1 fruit fly cellular context compared by ENCODE assay signal in the genomic region with DNA sequence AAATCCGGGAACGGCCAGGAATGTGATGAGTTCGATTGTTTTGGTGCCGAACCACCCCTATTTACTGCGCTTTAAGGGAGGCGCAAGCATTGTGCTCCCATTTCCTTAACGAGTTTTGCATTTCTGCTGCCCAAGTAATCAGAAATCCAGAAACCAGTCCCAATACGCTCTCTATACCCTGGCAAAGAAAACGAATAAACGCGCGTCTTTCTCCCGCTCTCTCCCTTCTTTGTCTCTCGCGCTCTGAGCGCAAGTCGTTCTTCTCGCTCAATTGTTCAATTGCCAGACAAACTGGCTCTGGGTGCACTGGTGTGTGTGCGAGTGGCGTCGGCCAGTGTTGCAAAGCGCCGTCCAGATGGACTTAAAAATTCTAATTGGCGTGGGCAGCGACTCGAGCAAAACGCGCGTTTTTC.
A peak's percentile ranks its signal among the peaks of the same experiment; 100 is the strongest.
TF ChIP-seq lines count a peak whose summit lies in the region.

No protein-coding gene starts in this region.

TF ChIP-seq in whole organism, embryonic, 481 proteins besides CTCF, POLR2A, EP300 and RAD21 (continued from another document and continues in another):
- peak; percentile 97 for TF ChIP-seq maf-S (GFP tag; optimal IDR thresholded peaks at IDR 0.05; lab: Kevin White, UChicago)
- peak; percentile 99 for TF ChIP-seq CG4404 (GFP tag; IDR thresholded peaks at IDR 0.05; lab: Robert Waterston, UW)
- peak; percentile 94 for TF ChIP-seq Bteb2 (GFP tag; optimal IDR thresholded peaks at IDR 0.05; lab: Kevin White, UChicago)
- peak; percentile 94 for TF ChIP-seq toy (GFP tag; IDR thresholded peaks at IDR 0.05; lab: Robert Waterston, UW)
- TF ChIP-seq bowl (GFP tag; IDR thresholded peaks at IDR 0.05; lab: Robert Waterston, UW): peak; percentile 94
- TF ChIP-seq dpn (GFP tag; optimal IDR thresholded peaks at IDR 0.05; lab: Kevin White, UChicago): peak; percentile 98 to 99
- no peak for TF ChIP-seq zf30C (GFP tag; optimal IDR thresholded peaks at IDR 0.05; lab: Kevin White, UChicago)
- TF ChIP-seq CG15269 (tag; optimal IDR thresholded peaks at IDR 0.05; lab: Kevin White, UChicago): peak; percentile 94
- TF ChIP-seq CG32767 (GFP tag; IDR thresholded peaks at IDR 0.05; lab: Robert Waterston, UW): peak; percentile 96
- peak; percentile 87 to 92 for TF ChIP-seq eve (GFP tag; optimal IDR thresholded peaks at IDR 0.05; lab: Kevin White, UChicago)
- TF ChIP-seq CG4360 (GFP tag; IDR thresholded peaks at IDR 0.05; lab: Robert Waterston, UW): peak; percentile 89
- peak; percentile 73 for TF ChIP-seq CG34376 (GFP tag; optimal IDR thresholded peaks at IDR 0.05; lab: Kevin White, UChicago)
- TF ChIP-seq caup (GFP tag; optimal IDR thresholded peaks at IDR 0.05; lab: Kevin White, UChicago; ENCODE audit: severe bottlenecking): peak; percentile 95
- peak; percentile 98 for TF ChIP-seq pnt (GFP tag; optimal IDR thresholded peaks at IDR 0.05; lab: Kevin White, UChicago)
- TF ChIP-seq Stat92E (GFP tag; optimal IDR thresholded peaks at IDR 0.05; lab: Kevin White, UChicago): peak in 1 of 3 experiments; percentile 94
- TF ChIP-seq Ssrp (tag; optimal IDR thresholded peaks at IDR 0.05; lab: Kevin White, UChicago): peak; percentile 97
- TF ChIP-seq mam (GFP tag; optimal IDR thresholded peaks at IDR 0.05; lab: Kevin White, UChicago): peak; percentile 99
- peak; percentile 98 for TF ChIP-seq CG8765 (GFP tag; IDR thresholded peaks at IDR 0.05; lab: Robert Waterston, UW)
- TF ChIP-seq salm (tag; optimal IDR thresholded peaks at IDR 0.05; lab: Kevin White, UChicago): peak; percentile 87
- TF ChIP-seq CG11247 (GFP tag; IDR thresholded peaks at IDR 0.05; lab: Robert Waterston, UW): peak; percentile 97
- TF ChIP-seq CG17802 (tag; optimal IDR thresholded peaks at IDR 0.05; lab: Kevin White, UChicago): peak; percentile 90
- peak; percentile 96 for TF ChIP-seq her (GFP tag; optimal IDR thresholded peaks at IDR 0.05; lab: Kevin White, UChicago)
- TF ChIP-seq CG15601 (tag; optimal IDR thresholded peaks at IDR 0.05; lab: Kevin White, UChicago): peak; percentile 93
- TF ChIP-seq abd-A (tag; optimal IDR thresholded peaks at IDR 0.05; lab: Kevin White, UChicago): peak; percentile 93
- TF ChIP-seq CG8478 (optimal IDR thresholded peaks at IDR 0.05; lab: Kevin White, UChicago): peak; percentile 27
- peak; percentile 49 for TF ChIP-seq CG9797 (GFP tag; optimal IDR thresholded peaks at IDR 0.05; lab: Kevin White, UChicago)
- peak; percentile 96 for TF ChIP-seq CG12155 (GFP tag; optimal IDR thresholded peaks at IDR 0.05; lab: Kevin White, UChicago)
- TF ChIP-seq CG6854 (GFP tag; optimal IDR thresholded peaks at IDR 0.05; lab: Kevin White, UChicago): peak; percentile 71
- peak; percentile 52; the same call in 2 of the 3 replicates for TF ChIP-seq CG6791 (GFP tag; IDR thresholded peaks at IDR 0.05; lab: Robert Waterston, UW; ENCODE audit: partially characterized antibody)
- TF ChIP-seq CG2202 (tag; optimal IDR thresholded peaks at IDR 0.05; lab: Kevin White, UChicago): peak; percentile 96
- no peak for TF ChIP-seq prd (optimal IDR thresholded peaks at IDR 0.05; lab: Kevin White, UChicago)
- TF ChIP-seq prd (GFP tag; IDR thresholded peaks at IDR 0.05; lab: Robert Waterston, UW): peak; percentile 100
- peak; percentile 93 for TF ChIP-seq CG11504 (tag; optimal IDR thresholded peaks at IDR 0.05; lab: Kevin White, UChicago)
- peak; percentile 88 for TF ChIP-seq CG11723 (GFP tag; optimal IDR thresholded peaks at IDR 0.05; lab: Kevin White, UChicago)
- peak; percentile 94 for TF ChIP-seq CG7556 (GFP tag; optimal IDR thresholded peaks at IDR 0.05; lab: Kevin White, UChicago)
- no peak for TF ChIP-seq tna (GFP tag; IDR thresholded peaks at IDR 0.05; lab: Robert Waterston, UW; ENCODE audit: partially characterized antibody)
- TF ChIP-seq disco-r (GFP tag; optimal IDR thresholded peaks at IDR 0.05; lab: Kevin White, UChicago): peak; percentile 96
- TF ChIP-seq slp2 (GFP tag; optimal IDR thresholded peaks at IDR 0.05; lab: Kevin White, UChicago): peak; percentile 99
- TF ChIP-seq h (optimal IDR thresholded peaks at IDR 0.05; lab: Kevin White, UChicago): no peak
- peak; percentile 82 for TF ChIP-seq run (tag; optimal IDR thresholded peaks at IDR 0.05; lab: Kevin White, UChicago)
- peak; percentile 94 for TF ChIP-seq CG1792 (GFP tag; optimal IDR thresholded peaks at IDR 0.05; lab: Kevin White, UChicago)
- peak; percentile 97 for TF ChIP-seq Ada2b (GFP tag; IDR thresholded peaks at IDR 0.05; lab: Robert Waterston, UW)
- TF ChIP-seq tll (GFP tag; optimal IDR thresholded peaks at IDR 0.05; lab: Kevin White, UChicago): peak; percentile 48 to 81
- TF ChIP-seq lab (GFP tag; optimal IDR thresholded peaks at IDR 0.05; lab: Kevin White, UChicago): peak; percentile 97
- peak; percentile 94 for TF ChIP-seq Oaz (GFP tag; IDR thresholded peaks at IDR 0.05; lab: Robert Waterston, UW)
- TF ChIP-seq CG2889 (GFP tag; IDR thresholded peaks at IDR 0.05; lab: Robert Waterston, UW): peak; percentile 97
- TF ChIP-seq CG5953 (GFP tag; IDR thresholded peaks at IDR 0.05; lab: Robert Waterston, UW): peak; percentile 99
- TF ChIP-seq Sin3A (optimal IDR thresholded peaks at IDR 0.05; lab: Kevin White, UChicago): no peak
- TF ChIP-seq CG7928 (GFP tag; optimal IDR thresholded peaks at IDR 0.05; lab: Kevin White, UChicago): peak; percentile 71
- peak; percentile 88 for TF ChIP-seq trem (tag; optimal IDR thresholded peaks at IDR 0.05; lab: Kevin White, UChicago)
- peak; percentile 98 for TF ChIP-seq CG2199 (GFP tag; IDR thresholded peaks at IDR 0.05; lab: Robert Waterston, UW)
- peak; percentile 85 for TF ChIP-seq scrt (GFP tag; optimal IDR thresholded peaks at IDR 0.05; lab: Kevin White, UChicago)
- TF ChIP-seq vnd (GFP tag; IDR thresholded peaks at IDR 0.05; lab: Robert Waterston, UW; ENCODE audit: partially characterized antibody): no peak
- TF ChIP-seq CG10543 (GFP tag; optimal IDR thresholded peaks at IDR 0.05; lab: Kevin White, UChicago): peak; percentile 36
- peak; percentile 99 for TF ChIP-seq lilli (GFP tag; optimal IDR thresholded peaks at IDR 0.05; lab: Kevin White, UChicago)
- TF ChIP-seq ac (GFP tag; optimal IDR thresholded peaks at IDR 0.05; lab: Kevin White, UChicago): peak; percentile 88
- TF ChIP-seq vvl (GFP tag; IDR thresholded peaks at IDR 0.05; lab: Robert Waterston, UW): peak; percentile 99
- TF ChIP-seq Dfd (GFP tag; optimal IDR thresholded peaks at IDR 0.05; lab: Kevin White, UChicago): no peak
- TF ChIP-seq CG12942 (GFP tag; optimal IDR thresholded peaks at IDR 0.05; lab: Kevin White, UChicago): peak; percentile 99
- TF ChIP-seq gce (GFP tag; IDR thresholded peaks at IDR 0.05; lab: Robert Waterston, UW): peak; percentile 98
- TF ChIP-seq CG4730 (GFP tag; IDR thresholded peaks at IDR 0.05; lab: Robert Waterston, UW): peak; percentile 98
- peak; percentile 93 for TF ChIP-seq ssp (GFP tag; IDR thresholded peaks at IDR 0.05; lab: Robert Waterston, UW)
- TF ChIP-seq Nf-YA (GFP tag; IDR thresholded peaks at IDR 0.05; lab: Robert Waterston, UW): peak; percentile 96
- TF ChIP-seq CG14965 (GFP tag; optimal IDR thresholded peaks at IDR 0.05; lab: Kevin White, UChicago; ENCODE audit: borderline replicate concordance): peak; percentile 79
- TF ChIP-seq CG3726 (GFP tag; IDR thresholded peaks at IDR 0.05; lab: Robert Waterston, UW): peak; percentile 98
- TF ChIP-seq CG2678 (tag; optimal IDR thresholded peaks at IDR 0.05; lab: Kevin White, UChicago): peak; percentile 94
- peak; percentile 87 for TF ChIP-seq CG6654 (GFP tag; optimal IDR thresholded peaks at IDR 0.05; lab: Kevin White, UChicago)
- peak; percentile 97 for TF ChIP-seq gcm (GFP tag; optimal IDR thresholded peaks at IDR 0.05; lab: Kevin White, UChicago)
- TF ChIP-seq Xrp1 (GFP tag; IDR thresholded peaks at IDR 0.05; lab: Robert Waterston, UW): peak; percentile 99
- TF ChIP-seq Atf3 (GFP tag; optimal IDR thresholded peaks at IDR 0.05; lab: Kevin White, UChicago): peak; percentile 98
- TF ChIP-seq tio (GFP tag; optimal IDR thresholded peaks at IDR 0.05; lab: Kevin White, UChicago): peak; percentile 95
- TF ChIP-seq ro (GFP tag; IDR thresholded peaks at IDR 0.05; lab: Robert Waterston, UW): peak; percentile 95
- peak; percentile 74 for TF ChIP-seq ash1 (GFP tag; optimal IDR thresholded peaks at IDR 0.05; lab: Kevin White, UChicago)
- TF ChIP-seq CG17186 (GFP tag; optimal IDR thresholded peaks at IDR 0.05; lab: Kevin White, UChicago): peak; percentile 91
- peak; percentile 27 for TF ChIP-seq pzg (GFP tag; optimal IDR thresholded peaks at IDR 0.05; lab: Kevin White, UChicago)
- peak; percentile 97 for TF ChIP-seq al (GFP tag; IDR thresholded peaks at IDR 0.05; lab: Robert Waterston, UW)
- peak; percentile 77 for TF ChIP-seq CG2116 (GFP tag; optimal IDR thresholded peaks at IDR 0.05; lab: Kevin White, UChicago)
- TF ChIP-seq btn (GFP tag; optimal IDR thresholded peaks at IDR 0.05; lab: Kevin White, UChicago): peak; percentile 95
- peak; percentile 97 for TF ChIP-seq CG10654 (GFP tag; optimal IDR thresholded peaks at IDR 0.05; lab: Kevin White, UChicago)
- peak; percentile 98 for TF ChIP-seq jigr1 (GFP tag; IDR thresholded peaks at IDR 0.05; lab: Robert Waterston, UW)
- peak; percentile 90 for TF ChIP-seq D (optimal IDR thresholded peaks at IDR 0.05; lab: Kevin White, UChicago)
- peak; percentile 97 for TF ChIP-seq D (GFP tag; optimal IDR thresholded peaks at IDR 0.05; lab: Kevin White, UChicago)
- peak; percentile 95 for TF ChIP-seq CG33213 (GFP tag; optimal IDR thresholded peaks at IDR 0.05; lab: Kevin White, UChicago)
- TF ChIP-seq CG34422 (GFP tag; IDR thresholded peaks at IDR 0.05; lab: Robert Waterston, UW): peak; percentile 99
- TF ChIP-seq nmo (GFP tag; optimal IDR thresholded peaks at IDR 0.05; lab: Kevin White, UChicago): peak; percentile 98
- peak; percentile 97 for TF ChIP-seq wor (GFP tag; IDR thresholded peaks at IDR 0.05; lab: Robert Waterston, UW)
- TF ChIP-seq ftz-f1 (GFP tag; optimal IDR thresholded peaks at IDR 0.05; lab: Kevin White, UChicago): peak; percentile 72
- TF ChIP-seq CG7372 (GFP tag; IDR thresholded peaks at IDR 0.05; lab: Robert Waterston, UW): peak; percentile 97
- TF ChIP-seq Oli (tag; optimal IDR thresholded peaks at IDR 0.05; lab: Kevin White, UChicago): peak; percentile 95
- TF ChIP-seq Gug (GFP tag; IDR thresholded peaks at IDR 0.05; lab: Robert Waterston, UW): peak; percentile 99
- peak; percentile 83 for TF ChIP-seq CG10321 (GFP tag; IDR thresholded peaks at IDR 0.05; lab: Robert Waterston, UW)
- peak; percentile 96 for TF ChIP-seq Dad (GFP tag; optimal IDR thresholded peaks at IDR 0.05; lab: Kevin White, UChicago)
- peak; percentile 64 for TF ChIP-seq MESR4 (GFP tag; optimal IDR thresholded peaks at IDR 0.05; lab: Kevin White, UChicago)
- peak; percentile 75 for TF ChIP-seq Hey (tag; optimal IDR thresholded peaks at IDR 0.05; lab: Kevin White, UChicago)
- TF ChIP-seq C15 (GFP tag; IDR thresholded peaks at IDR 0.05; lab: Robert Waterston, UW): peak; percentile 95
- TF ChIP-seq CG13287 (GFP tag; IDR thresholded peaks at IDR 0.05; lab: Robert Waterston, UW; ENCODE audit: partially characterized antibody): peak; percentile 53; the same call in 1 of the 2 replicates
- TF ChIP-seq CG8924 (tag; optimal IDR thresholded peaks at IDR 0.05; lab: Kevin White, UChicago): peak; percentile 96
- TF ChIP-seq CG7357 (GFP tag; IDR thresholded peaks at IDR 0.05; lab: Robert Waterston, UW): peak; percentile 93
- peak; percentile 98 for TF ChIP-seq CG16863 (GFP tag; optimal IDR thresholded peaks at IDR 0.05; lab: Kevin White, UChicago)
- no peak for TF ChIP-seq bbx (GFP tag; IDR thresholded peaks at IDR 0.05; lab: Robert Waterston, UW; ENCODE audit: partially characterized antibody)
- peak; percentile 98 for TF ChIP-seq Gsc (GFP tag; IDR thresholded peaks at IDR 0.05; lab: Robert Waterston, UW)
- TF ChIP-seq inv (GFP tag; IDR thresholded peaks at IDR 0.05; lab: Robert Waterston, UW; ENCODE audit: partially characterized antibody): peak; percentile 43; the same call in 1 of the 2 replicates
- peak; percentile 75 for TF ChIP-seq Fer2 (tag; optimal IDR thresholded peaks at IDR 0.05; lab: Kevin White, UChicago)
- peak in 1 of 3 experiments; percentile 96 for TF ChIP-seq lola (GFP tag; optimal IDR thresholded peaks at IDR 0.05; lab: Kevin White, UChicago)
- peak; percentile 90 for TF ChIP-seq yki (optimal IDR thresholded peaks at IDR 0.05; lab: Kevin White, UChicago)
- peak; percentile 99 for TF ChIP-seq row (GFP tag; IDR thresholded peaks at IDR 0.05; lab: Robert Waterston, UW)
- no peak for TF ChIP-seq fru (optimal IDR thresholded peaks at IDR 0.05; lab: Kevin White, UChicago)
- TF ChIP-seq gcm2 (GFP tag; optimal IDR thresholded peaks at IDR 0.05; lab: Kevin White, UChicago): peak; percentile 89
- TF ChIP-seq eyg (GFP tag; optimal IDR thresholded peaks at IDR 0.05; lab: Kevin White, UChicago): peak; percentile 96
- TF ChIP-seq CG15514 (GFP tag; optimal IDR thresholded peaks at IDR 0.05; lab: Kevin White, UChicago): peak; percentile 87
- TF ChIP-seq Eip74EF (GFP tag; optimal IDR thresholded peaks at IDR 0.05; lab: Kevin White, UChicago): peak in 1 of 2 experiments; percentile 80
- TF ChIP-seq Blimp-1 (GFP tag; optimal IDR thresholded peaks at IDR 0.05; lab: Kevin White, UChicago): peak; percentile 94
- TF ChIP-seq CG10959 (GFP tag; IDR thresholded peaks at IDR 0.05; lab: Robert Waterston, UW): peak; percentile 98
- peak; percentile 97 for TF ChIP-seq Dip3 (GFP tag; optimal IDR thresholded peaks at IDR 0.05; lab: Kevin White, UChicago)
- TF ChIP-seq dmrt99B (tag; optimal IDR thresholded peaks at IDR 0.05; lab: Kevin White, UChicago): peak; percentile 96
- peak; percentile 95 for TF ChIP-seq CG18619 (GFP tag; optimal IDR thresholded peaks at IDR 0.05; lab: Kevin White, UChicago)
- TF ChIP-seq wdn (GFP tag; IDR thresholded peaks at IDR 0.05; lab: Robert Waterston, UW): peak; percentile 96
- TF ChIP-seq slbo (GFP tag; IDR thresholded peaks at IDR 0.05; lab: Robert Waterston, UW): peak; percentile 99
- TF ChIP-seq HLH4C (GFP tag; IDR thresholded peaks at IDR 0.05; lab: Robert Waterston, UW; ENCODE audit: partially characterized antibody): no peak
- peak; percentile 90 for TF ChIP-seq odd (GFP tag; optimal IDR thresholded peaks at IDR 0.05; lab: Kevin White, UChicago)
- TF ChIP-seq hb (GFP tag; IDR thresholded peaks at IDR 0.05; lab: Robert Waterston, UW; ENCODE audit: partially characterized antibody): no peak
- peak; percentile 97 for TF ChIP-seq Dbx (GFP tag; IDR thresholded peaks at IDR 0.05; lab: Robert Waterston, UW)
- peak; percentile 76; the same call in 1 of the 4 replicates for TF ChIP-seq chinmo (GFP tag; IDR thresholded peaks at IDR 0.05; lab: Robert Waterston, UW; ENCODE audit: partially characterized antibody)
- TF ChIP-seq CG9932 (GFP tag; IDR thresholded peaks at IDR 0.05; lab: Robert Waterston, UW): peak; percentile 98
